Fruit fly (Drosophila melanogaster) whole organism, adult: ENCODE measurements around the gene gkt.

Experiments
- CG11617 ChIP-seq: fragments of 200-800 bp; sonication (Bioruptor generic); optimal IDR thresholded peaks from 2 replicates; lab custom pipeline; 2017; ENCODE audit warnings: mild to moderate bottlenecking, missing biosample characterization, missing genetic modification reagents, missing genetic modification characterization
- CG14711 ChIP-seq: fragments of 200-800 bp; sonication (Bioruptor generic); optimal IDR thresholded peaks from 2 replicates; lab custom pipeline; 2018; ENCODE audit warnings: missing biosample characterization, mild to moderate bottlenecking, missing genetic modification characterization, moderate library complexity
- CG1620 ChIP-seq: fragments of 200-800 bp; sonication (Bioruptor generic); optimal IDR thresholded peaks from 2 replicates; lab custom pipeline; 2016; ENCODE audit warnings: missing biosample characterization, missing genetic modification characterization
- CG5204 ChIP-seq: fragments of 200-800 bp; sonication (Bioruptor generic); optimal IDR thresholded peaks from 2 replicates; lab custom pipeline; 2016; ENCODE audit warnings: missing biosample characterization, missing genetic modification characterization
- Clk ChIP-seq: fragments of 200-800 bp; sonication (Bioruptor generic); optimal IDR thresholded peaks from 2 replicates; lab custom pipeline; 2017; ENCODE audit warnings: missing biosample characterization, missing genetic modification characterization
- Crg-1 ChIP-seq: fragments of 200-800 bp; sonication (Bioruptor generic); optimal IDR thresholded peaks from 2 replicates; lab custom pipeline; 2016; ENCODE audit warnings: missing biosample characterization, missing genetic modification characterization
- Mnt ChIP-seq: fragments of 200-800 bp; sonication (Bioruptor generic); optimal IDR thresholded peaks from 2 replicates; lab custom pipeline; 2016; ENCODE audit warnings: missing biosample characterization, mild to moderate bottlenecking, missing genetic modification characterization

DNA sequence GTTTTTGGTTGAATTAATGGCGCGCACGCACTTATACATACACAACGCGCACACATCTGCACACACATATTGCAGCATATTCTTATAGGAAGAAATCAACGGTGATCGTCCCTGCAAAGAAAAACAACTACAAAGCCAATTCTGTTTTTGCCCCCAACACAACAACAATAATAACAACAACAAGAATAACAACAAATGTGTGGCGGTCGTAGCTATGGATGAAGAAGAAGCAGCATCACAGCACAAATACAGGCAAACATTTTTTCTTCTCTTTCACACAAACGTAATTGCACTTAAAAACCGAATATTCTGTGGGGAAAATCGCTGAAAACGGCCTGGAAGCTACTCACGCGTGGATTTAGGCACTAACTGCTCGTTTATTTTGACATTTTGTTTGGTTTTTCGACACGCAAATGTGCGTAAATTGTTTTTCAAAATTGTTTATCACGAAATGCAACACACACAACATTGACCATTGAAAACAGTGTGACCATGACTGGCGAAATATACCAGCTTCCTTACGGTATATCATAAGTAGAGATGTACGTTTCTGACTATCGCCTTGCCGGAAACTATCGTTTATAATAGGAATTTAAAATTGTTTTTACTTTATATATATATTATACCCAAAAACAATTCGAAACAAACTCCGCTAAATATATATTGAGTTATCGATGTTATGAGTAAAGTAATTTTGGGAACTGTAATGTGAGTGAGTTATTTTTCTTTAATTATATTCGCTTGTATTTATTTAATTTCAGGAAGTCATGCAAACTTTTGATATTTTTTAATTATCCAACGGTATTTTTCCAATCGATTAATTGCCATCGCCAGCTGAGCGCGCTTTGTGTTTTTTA lies at the start of gene gkt, which contains the start of gene Mad:
- no peak for TF ChIP-seq CG1620 (GFP tag; lab: Kevin White, UChicago)
- no peak for TF ChIP-seq Crg-1 (GFP tag; lab: Kevin White, UChicago)
- no peak for TF ChIP-seq CG14711 (tag; lab: Kevin White, UChicago)
- TF ChIP-seq Clk: no peak
- TF ChIP-seq Mnt: no peak
- TF ChIP-seq CG11617: no peak
- TF ChIP-seq CG5204 (GFP tag; lab: Kevin White, UChicago): no peak
